Fruit fly (Drosophila melanogaster) whole organism, embryonic: ENCODE data around the gene Trf.

Experiments used
- Awh ChIP-seq: fragments of 200-800 bp; sonication (Bioruptor generic); IDR thresholded peaks from 2 replicates; pipeline ENCODE4, ENCODE4 v1.3.6; 2022; ENCODE audit warnings: missing biosample characterization, missing genetic modification characterization
- B-H2 ChIP-seq: fragments of 200-800 bp; sonication (Bioruptor generic); optimal IDR thresholded peaks from 2 replicates; lab custom pipeline; 2018; ENCODE audit warnings: missing biosample characterization, mild to moderate bottlenecking, missing genetic modification characterization
- Bdp1 ChIP-seq: fragments of 200-800 bp; sonication (Bioruptor generic); optimal IDR thresholded peaks from 3 replicates; lab custom pipeline; 2016; ENCODE audit warnings: missing biosample characterization, missing genetic modification characterization
- CG13296 ChIP-seq: fragments of 200-800 bp; sonication (Bioruptor generic); optimal IDR thresholded peaks from 3 replicates; lab custom pipeline; 2018; ENCODE audit warnings: missing biosample characterization, mild to moderate bottlenecking, missing genetic modification characterization
- CG14014 ChIP-seq: fragments of 200-800 bp; sonication (Bioruptor generic); IDR thresholded peaks from 2 replicates; pipeline ENCODE4 v1.3.6; 2022; ENCODE audit warnings: missing biosample characterization, missing genetic modification characterization
- CG17359 ChIP-seq: fragments of 200-800 bp; sonication (Bioruptor generic); optimal IDR thresholded peaks from 3 replicates; lab custom pipeline; 2018; ENCODE audit warnings: missing biosample characterization, mild to moderate bottlenecking, missing genetic modification characterization, moderate library complexity
- CG18599 ChIP-seq: fragments of 200-800 bp; sonication (Bioruptor generic); optimal IDR thresholded peaks from 3 replicates; lab custom pipeline; 2017; ENCODE audit warnings: missing biosample characterization, missing genetic modification characterization, mild to moderate bottlenecking, moderate library complexity, missing genetic modification reagents
- CG18619 ChIP-seq: fragments of 200-800 bp; sonication (Bioruptor generic); optimal IDR thresholded peaks from 3 replicates; lab custom pipeline; 2017; ENCODE audit warnings: missing biosample characterization, mild to moderate bottlenecking, missing genetic modification characterization
- CG2116 ChIP-seq: fragments of 200-800 bp; sonication (Bioruptor generic); optimal IDR thresholded peaks from 3 replicates; lab custom pipeline; 2018; ENCODE audit warnings: missing biosample characterization, mild to moderate bottlenecking, missing genetic modification characterization
- CG2129 ChIP-seq: fragments of 200-800 bp; sonication (Bioruptor generic); IDR thresholded peaks from 2 replicates; pipeline ENCODE4 v1.3.6; 2022; ENCODE audit warnings: missing biosample characterization, missing genetic modification characterization; ENCODE audit not compliant: partially characterized antibody
- CG2202 ChIP-seq: fragments of 200-800 bp; sonication (Bioruptor generic); optimal IDR thresholded peaks from 2 replicates; lab custom pipeline; 2018; ENCODE audit warnings: missing biosample characterization, mild to moderate bottlenecking, missing genetic modification characterization
- CG3407 ChIP-seq: fragments of 200-800 bp; sonication (Bioruptor generic); optimal IDR thresholded peaks from 2 replicates; lab custom pipeline; 2018; ENCODE audit warnings: missing biosample characterization, mild to moderate bottlenecking, missing genetic modification characterization
- CG34422 ChIP-seq: fragments of 200-800 bp; sonication (Bioruptor generic); IDR thresholded peaks from 3 replicates; pipeline ENCODE4 v1.3.6; 2022; ENCODE audit warnings: missing biosample characterization, missing genetic modification characterization
- CG4404 ChIP-seq: fragments of 200-800 bp; sonication (Bioruptor generic); IDR thresholded peaks from 2 replicates; pipeline ENCODE4 v1.3.6; 2022; ENCODE audit warnings: missing biosample characterization, missing genetic modification characterization
- CG4707 ChIP-seq: fragments of 200-800 bp; sonication (Bioruptor generic); optimal IDR thresholded peaks from 2 replicates; lab custom pipeline; 2018; ENCODE audit warnings: missing biosample characterization, mild to moderate bottlenecking, missing genetic modification characterization, moderate library complexity
- CG4820 ChIP-seq: fragments of 200-800 bp; sonication (Bioruptor generic); optimal IDR thresholded peaks from 3 replicates; lab custom pipeline; 2016; ENCODE audit warnings: missing biosample characterization, missing genetic modification characterization
- CG5953 ChIP-seq: fragments of 200-800 bp; sonication (Bioruptor generic); IDR thresholded peaks from 2 replicates; pipeline ENCODE4 v1.3.6; 2022; ENCODE audit warnings: missing biosample characterization, missing genetic modification characterization
- CG7786 ChIP-seq: fragments of 200-800 bp; sonication (Bioruptor generic); optimal IDR thresholded peaks from 2 replicates; lab custom pipeline; 2016; ENCODE audit warnings: missing biosample characterization, missing genetic modification characterization
- CG7839 ChIP-seq: fragments of 200-800 bp; sonication (Bioruptor generic); optimal IDR thresholded peaks from 3 replicates; lab custom pipeline; 2018; ENCODE audit warnings: missing biosample characterization, mild to moderate bottlenecking, missing genetic modification characterization, moderate library complexity
- CG9797 ChIP-seq: fragments of 200-800 bp; sonication (Bioruptor generic); optimal IDR thresholded peaks from 3 replicates; lab custom pipeline; 2018; ENCODE audit warnings: missing biosample characterization, mild to moderate bottlenecking, missing genetic modification characterization
- CkIIα-i1 ChIP-seq: fragments of 200-800 bp; sonication (Bioruptor generic); IDR thresholded peaks from 2 replicates; pipeline ENCODE4 v1.3.6; 2022; ENCODE audit warnings: missing biosample characterization, missing genetic modification characterization
- CoRest ChIP-seq: fragments of 200-800 bp; sonication (Bioruptor generic); optimal IDR thresholded peaks from 3 replicates; lab custom pipeline; 2018; ENCODE audit warnings: missing biosample characterization, mild to moderate bottlenecking, missing genetic modification characterization, moderate library complexity
- Dek ChIP-seq: fragments of 200-800 bp; sonication (Bioruptor generic); optimal IDR thresholded peaks from 3 replicates; lab custom pipeline; 2019; ENCODE audit warnings: missing biosample characterization, mild to moderate bottlenecking, missing genetic modification characterization, moderate library complexity
- ERR ChIP-seq: fragments of 200-800 bp; sonication (Bioruptor generic); optimal IDR thresholded peaks from 2 replicates; lab custom pipeline; 2016; ENCODE audit warnings: missing biosample characterization, missing genetic modification characterization
- Ets65A ChIP-seq: fragments of 200-800 bp; sonication (Bioruptor generic); peaks from one replicate; lab custom pipeline; 2016; ENCODE audit warnings: missing biosample characterization, missing genetic modification characterization
- Lhr ChIP-seq: fragments of 200-800 bp; sonication (Bioruptor generic); optimal IDR thresholded peaks from 3 replicates; lab custom pipeline; 2017; ENCODE audit warnings: mild to moderate bottlenecking, missing biosample characterization, missing genetic modification reagents, missing genetic modification characterization
- MBD-R2 ChIP-seq: fragments of 200-800 bp; sonication (Bioruptor generic); IDR thresholded peaks from 2 replicates; pipeline ENCODE4 v1.3.6; 2022; ENCODE audit warnings: missing biosample characterization, missing genetic modification characterization
- Med ChIP-seq: fragments of 200-800 bp; sonication (Bioruptor generic); peaks from one replicate; lab custom pipeline; 2016; ENCODE audit warnings: missing biosample characterization, missing genetic modification characterization, mild to moderate bottlenecking, inconsistent platforms, moderate library complexity
- Nf-YB ChIP-seq: fragments of 200-800 bp; sonication (Bioruptor generic); optimal IDR thresholded peaks from 3 replicates; lab custom pipeline; 2019; ENCODE audit warnings: missing biosample characterization, mild to moderate bottlenecking, missing genetic modification characterization, moderate library complexity
- Nf-YC ChIP-seq: fragments of 200-800 bp; optimal IDR thresholded peaks from 3 replicates; lab custom pipeline; 2019; ENCODE audit warnings: missing biosample characterization, mild to moderate bottlenecking, missing genetic modification characterization, moderate library complexity
- Rx ChIP-seq: fragments of 200-800 bp; sonication (Bioruptor generic); IDR thresholded peaks from 2 replicates; pipeline ENCODE4 v1.3.6; 2022; ENCODE audit warnings: missing biosample characterization, missing genetic modification characterization
- Tbp ChIP-seq: fragments of >200 bp; optimal IDR thresholded peaks from 2 replicates; lab custom pipeline; 2018; ENCODE audit warnings: missing biosample characterization, missing genetic modification characterization
- amos ChIP-seq: fragments of 200-800 bp; sonication (Bioruptor generic); IDR thresholded peaks from 2 replicates; pipeline ENCODE4 v1.3.6; 2022; ENCODE audit warnings: missing biosample characterization, missing genetic modification characterization; ENCODE audit not compliant: partially characterized antibody
- ash1 ChIP-seq: fragments of 200-800 bp; sonication (Bioruptor generic); optimal IDR thresholded peaks from 2 replicates; lab custom pipeline; 2018; ENCODE audit warnings: missing biosample characterization, mild to moderate bottlenecking, missing genetic modification characterization
- bowl ChIP-seq: fragments of 200-800 bp; sonication (Bioruptor generic); IDR thresholded peaks from 2 replicates; pipeline ENCODE4 v1.3.6; 2022; ENCODE audit warnings: missing biosample characterization, missing genetic modification characterization
- cad ChIP-seq: fragments of >200 bp; optimal IDR thresholded peaks from 2 replicates; lab custom pipeline; 2017; ENCODE audit warnings: missing biosample characterization, missing genetic modification characterization
- cas ChIP-seq: fragments of 200-800 bp; sonication (Bioruptor generic); IDR thresholded peaks from 2 replicates; pipeline ENCODE4 v1.3.6; 2022; ENCODE audit warnings: missing biosample characterization, missing genetic modification characterization
- cg ChIP-seq: fragments of 200-800 bp; sonication (Bioruptor generic); optimal IDR thresholded peaks from 3 replicates; lab custom pipeline; 2019; ENCODE audit warnings: missing biosample characterization, mild to moderate bottlenecking, missing genetic modification characterization, moderate library complexity
- chif ChIP-seq, 2 experiments: fragments of 200-800 bp; sonication (Bioruptor generic); optimal IDR thresholded peaks; 3 replicates each; lab custom pipeline; 2016; ENCODE audit warnings: missing biosample characterization in 2 of 2, missing genetic modification characterization in 2 of 2
- chm ChIP-seq: fragments of 200-800 bp; sonication (Bioruptor generic); IDR thresholded peaks from 2 replicates; pipeline ENCODE4 v1.3.6; 2022; ENCODE audit warnings: missing biosample characterization, missing genetic modification characterization
- da ChIP-seq: fragments of 200-800 bp; sonication (Bioruptor generic); optimal IDR thresholded peaks from 2 replicates; lab custom pipeline; 2016; ENCODE audit warnings: missing biosample characterization, missing genetic modification characterization
- dmrt99B ChIP-seq: fragments of 200-800 bp; sonication (Bioruptor generic); optimal IDR thresholded peaks from 2 replicates; lab custom pipeline; 2018; ENCODE audit warnings: missing biosample characterization, mild to moderate bottlenecking, missing genetic modification characterization, moderate library complexity
- ems ChIP-seq: fragments of 200-800 bp; sonication (Bioruptor generic); optimal IDR thresholded peaks from 3 replicates; lab custom pipeline; 2016; ENCODE audit warnings: missing biosample characterization, missing genetic modification characterization
- jigr1 ChIP-seq: fragments of 200-800 bp; sonication (Bioruptor generic); IDR thresholded peaks from 3 replicates; pipeline ENCODE4 v1.3.6; 2022; ENCODE audit warnings: missing biosample characterization, missing genetic modification characterization
- otp ChIP-seq: fragments of 200-800 bp; sonication (Bioruptor generic); IDR thresholded peaks from 3 replicates; pipeline ENCODE4, ENCODE4 v1.3.6; 2022; ENCODE audit warnings: missing biosample characterization, missing genetic modification characterization
- peb ChIP-seq: fragments of 200-800 bp; sonication (Bioruptor generic); IDR thresholded peaks from 2 replicates; pipeline ENCODE4 v1.3.6; 2022; ENCODE audit warnings: missing biosample characterization, missing genetic modification characterization
- pho ChIP-seq: fragments of 200-800 bp; sonication (Bioruptor generic); optimal IDR thresholded peaks from 2 replicates; lab custom pipeline; 2016; ENCODE audit warnings: missing biosample characterization, missing genetic modification characterization
- psq ChIP-seq: fragments of 200-800 bp; sonication (Bioruptor generic); optimal IDR thresholded peaks from 2 replicates; lab custom pipeline; 2017; ENCODE audit warnings: missing biosample characterization, missing genetic modification characterization
- row ChIP-seq: fragments of 200-800 bp; sonication (Bioruptor generic); IDR thresholded peaks from 3 replicates; pipeline ENCODE4 v1.3.6; 2022; ENCODE audit warnings: missing biosample characterization, missing genetic modification characterization
- schlank ChIP-seq: fragments of 200-800 bp; sonication (Bioruptor generic); optimal IDR thresholded peaks from 2 replicates; lab custom pipeline; 2018; ENCODE audit warnings: missing biosample characterization, mild to moderate bottlenecking, missing genetic modification characterization
- tin ChIP-seq: fragments of 200-800 bp; sonication (Bioruptor generic); optimal IDR thresholded peaks from 3 replicates; lab custom pipeline; 2016; ENCODE audit warnings: missing biosample characterization, missing genetic modification characterization
- z ChIP-seq: fragments of 200-800 bp; sonication (Bioruptor generic); IDR thresholded peaks from 3 replicates; pipeline ENCODE4 v1.3.6; 2022; ENCODE audit warnings: missing biosample characterization, missing genetic modification characterization

The Trf gene

DNA sequence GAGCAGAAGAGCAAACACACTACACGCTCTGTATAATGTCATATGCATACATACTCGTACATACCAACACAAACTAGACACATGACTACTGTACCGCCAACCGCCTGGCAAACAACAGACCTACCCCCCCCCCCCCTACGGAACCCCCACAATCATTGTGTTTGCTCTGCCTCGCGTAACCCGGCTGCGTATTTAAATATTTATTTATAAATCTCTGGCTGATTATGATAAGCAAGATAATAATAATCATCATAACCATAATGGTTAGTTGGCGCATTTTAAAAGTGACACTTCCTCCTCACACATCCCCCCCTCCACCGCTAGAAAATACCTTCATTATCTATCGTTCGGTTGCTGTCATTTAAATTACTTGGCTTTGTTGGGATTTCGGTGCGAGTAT is 24.8 kb downstream of the Trf start (continued):
- TF ChIP-seq CG7786 (GFP tag; lab: Kevin White, UChicago) (no peak), Ets65A (GFP tag; lab: Kevin White, UChicago) (no peak), Awh (peak; percentile 53; the same call in 1 of the 2 replicates), otp (GFP tag; lab: Robert Waterston, UW) (peak; percentile 63; the same call in 1 of the 3 replicates), row (GFP tag; lab: Robert Waterston, UW) (no peak), CG18619 (peak; percentile 49), CoRest (tag; lab: Kevin White, UChicago) (peak; percentile 39), CG2116 (GFP tag; lab: Kevin White, UChicago) (no peak), pho (no peak), Med (peak; percentile 91), Tbp (GFP tag; lab: Kevin White, UChicago) (no peak), cas (GFP tag; lab: Robert Waterston, UW) (no peak), ERR (GFP tag; lab: Kevin White, UChicago) (no peak), cg (peak; percentile 46), amos (GFP tag; lab: Robert Waterston, UW) (no peak), ems (no peak), CG4707 (peak; percentile 17), B-H2 (GFP tag; lab: Kevin White, UChicago) (peak; percentile 51), CG3407 (GFP tag; lab: Kevin White, UChicago) (peak; percentile 61), chif (GFP tag; optimal IDR thresholded peaks at IDR 0.05; lab: Kevin White, UChicago) (no peak), Nf-YC (tag; lab: Kevin White, UChicago) (peak; percentile 25), CG4820 (GFP tag; lab: Kevin White, UChicago) (no peak), psq (no peak), CG5953 (GFP tag; lab: Robert Waterston, UW) (no peak), schlank (tag; lab: Kevin White, UChicago) (peak; percentile 44), CG17359 (tag; lab: Kevin White, UChicago) (peak; percentile 56), Lhr (GFP tag; lab: Kevin White, UChicago) (peak; percentile 33), Rx (GFP tag; lab: Robert Waterston, UW) (no peak), CG14014 (GFP tag; lab: Robert Waterston, UW) (peak; percentile 56; the same call in 1 of the 2 replicates), bowl (GFP tag; lab: Robert Waterston, UW) (no peak), MBD-R2 (GFP tag; lab: Robert Waterston, UW) (no peak), Bdp1 (GFP tag; lab: Kevin White, UChicago) (no peak), cad (GFP tag; lab: Kevin White, UChicago) (no peak), dmrt99B (tag; lab: Kevin White, UChicago) (peak; percentile 51), CG9797 (GFP tag; lab: Kevin White, UChicago) (no peak), CG7839 (tag; lab: Kevin White, UChicago) (peak; percentile 42), CG34422 (GFP tag; lab: Robert Waterston, UW) (0 out of 3 replicates have a peak, but pooled peaks have one; percentile 36), CG2129 (GFP tag; lab: Robert Waterston, UW) (no peak), CG4404 (GFP tag; lab: Robert Waterston, UW) (no peak), chm (GFP tag; lab: Robert Waterston, UW) (peak; percentile 46; the same call in 1 of the 2 replicates), da (GFP tag; lab: Kevin White, UChicago) (no peak), Dek (tag; lab: Kevin White, UChicago) (peak; percentile 21), ash1 (GFP tag; lab: Kevin White, UChicago) (peak; percentile 29), z (GFP tag; lab: Robert Waterston, UW) (no peak), jigr1 (GFP tag; lab: Robert Waterston, UW) (no peak), CG13296 (peak; percentile 82), CkIIα-i1 (no peak), CG2202 (peak; percentile 30), tin (GFP tag; lab: Kevin White, UChicago) (no peak), CG18599 (GFP tag; lab: Kevin White, UChicago) (peak; percentile 77), peb (no peak), Nf-YB (GFP tag; lab: Kevin White, UChicago) (peak; percentile 26)
